Worm (Caenorhabditis elegans): ENCODE measurements around the gene F07E5.13.
"Not testable (repeated sequence)": the region's sequence is repeated elsewhere in the genome, so short reads cannot be mapped to it uniquely, and the experiment has no call there.

- not testable (repeated sequence) for TF ChIP-seq unc-62 (GFP tag; optimal IDR thresholded peaks at IDR 0.05); madf-6 (GFP tag; IDR thresholded peaks at IDR 0.05); nhr-120 (GFP tag; IDR thresholded peaks at IDR 0.05); F10E7.11 (tag; optimal IDR thresholded peaks at IDR 0.05); snpc-4 (GFP tag; optimal IDR thresholded peaks at IDR 0.05); snpc-4 (tag; optimal IDR thresholded peaks at IDR 0.05); ets-4 (GFP tag; optimal IDR thresholded peaks at IDR 0.05); F37B4.10 (GFP tag; IDR thresholded peaks at IDR 0.05); dpl-1 (GFP tag; optimal IDR thresholded peaks at IDR 0.05); akir-1 (GFP tag; optimal IDR thresholded peaks at IDR 0.05); let-526 (GFP tag; IDR thresholded peaks at IDR 0.05); sea-2 (GFP tag; IDR thresholded peaks at IDR 0.05); nfyb-1 (GFP tag; IDR thresholded peaks at IDR 0.05); lsy-27 (tag; optimal IDR thresholded peaks at IDR 0.05; ENCODE audit: borderline replicate concordance, insufficient read depth)
Observed at ce11 chrII:2023514-2023913, 40.4 kb downstream of the F07E5.13 start, which contains the start of gene cya-2.

All from whole organism, young adult.